Worm (Caenorhabditis elegans): ENCODE measurements around the gene vps-16.

The vps-16 gene

ce11 chrIII:6462610-6463009 lies 29.6 kb downstream of the vps-16 start, which contains the start of gene T26A5.8 (continued):
- TF ChIP-seq F49E8.2 (tag; optimal IDR thresholded peaks at IDR 0.05; ENCODE audit: borderline replicate concordance) (no peak), ces-1 (GFP tag; optimal IDR thresholded peaks at IDR 0.05) (no peak), ceh-20 (GFP tag; IDR thresholded peaks at IDR 0.05) (no peak), hif-1 (tag; optimal IDR thresholded peaks at IDR 0.05) (no peak)

- TF ChIP-seq set-16 (GFP tag; IDR thresholded peaks at IDR 0.05): no peak
- TF ChIP-seq zfp-3 (GFP tag; conservative IDR thresholded peaks at IDR 0.05): 0 out of 2 replicates have a peak, but pooled peaks have one; percentile 2
Measured at ce11 chrIII:6463679-6464078, 30.6 kb downstream of the vps-16 start, which contains the start of gene dlc-1. dlc-1 (minus strand) TSS chrIII:6463779.

- TF ChIP-seq tra-1 (GFP tag; IDR thresholded peaks at IDR 0.05) (peak; percentile 95), snpc-4 (tag; optimal IDR thresholded peaks at IDR 0.05) (no peak), F37D6.2 (tag; optimal IDR thresholded peaks at IDR 0.05) (peak; percentile 47), nhr-10 (tag; optimal IDR thresholded peaks at IDR 0.05) (peak; percentile 63), dmd-6 (GFP tag; IDR thresholded peaks at IDR 0.05) (peak; percentile 95), skn-1 (tag; optimal IDR thresholded peaks at IDR 0.05) (no peak), mep-1 (tag; optimal IDR thresholded peaks at IDR 0.05) (peak; percentile 91), nhr-11 (tag; optimal IDR thresholded peaks at IDR 0.05) (peak; percentile 60), dve-1 (tag; optimal IDR thresholded peaks at IDR 0.05; ENCODE audit: insufficient read depth) (peak; percentile 96), nhr-25 (tag; optimal IDR thresholded peaks at IDR 0.05; ENCODE audit: borderline replicate concordance, insufficient read depth) (peak; percentile 51), duxl-1 (tag; optimal IDR thresholded peaks at IDR 0.05; ENCODE audit: poor library complexity) (peak; percentile 60), rbr-2 (tag; optimal IDR thresholded peaks at IDR 0.05) (peak; percentile 93), ztf-11 (tag; optimal IDR thresholded peaks at IDR 0.05) (no peak), zfp-2 (tag; optimal IDR thresholded peaks at IDR 0.05) (peak; percentile 29), D1046.2 (GFP tag; IDR thresholded peaks at IDR 0.05) (peak; percentile 89), php-3 (GFP tag; IDR thresholded peaks at IDR 0.05) (peak; percentile 88), vab-7 (GFP tag; IDR thresholded peaks at IDR 0.05) (peak; percentile 68), lin-38 (GFP tag; IDR thresholded peaks at IDR 0.05) (peak; percentile 84), nhr-48 (tag; optimal IDR thresholded peaks at IDR 0.05) (peak; percentile 89), snpc-1.2 (GFP tag; IDR thresholded peaks at IDR 0.05) (peak; percentile 77), mxl-3 (GFP tag; optimal IDR thresholded peaks at IDR 0.05) (peak; percentile 83), mdt-29 (GFP tag; IDR thresholded peaks at IDR 0.05) (peak; percentile 85), Y48G9A.11 (GFP tag; IDR thresholded peaks at IDR 0.05) (peak; percentile 40; the same call in 1 of the 2 replicates), nhr-41 (GFP tag; IDR thresholded peaks at IDR 0.05) (0 out of 2 replicates have a peak, but pooled peaks have one; percentile 22), sdz-12 (GFP tag; optimal IDR thresholded peaks at IDR 0.05) (peak; percentile 25), F44E2.7 (GFP tag; IDR thresholded peaks at IDR 0.05) (peak; percentile 83; the same call in 1 of the 2 replicates), F10B5.3 (tag; optimal IDR thresholded peaks at IDR 0.05) (peak; percentile 73), hif-1 (tag; optimal IDR thresholded peaks at IDR 0.05) (peak in 1 of 2 experiments; percentile 85), ztf-7 (tag; optimal IDR thresholded peaks at IDR 0.05) (no peak), nhr-111 (GFP tag; optimal IDR thresholded peaks at IDR 0.05) (no peak), mes-2 (tag; optimal IDR thresholded peaks at IDR 0.05; ENCODE audit: poor library complexity, severe bottlenecking) (peak; percentile 71), dpl-1 (GFP tag; optimal IDR thresholded peaks at IDR 0.05) (peak; percentile 75), aha-1 (tag) (peak; percentile 95), ZK337.2 (GFP tag; IDR thresholded peaks at IDR 0.05) (no peak), ctbp-1 (GFP tag; IDR thresholded peaks at IDR 0.05) (peak; percentile 89), spr-1 (tag; optimal IDR thresholded peaks at IDR 0.05) (peak; percentile 77), ama-1 (optimal IDR thresholded peaks at IDR 0.05) (peak; percentile 89), lin-15B (tag; optimal IDR thresholded peaks at IDR 0.05) (no peak), unc-130 (GFP tag; optimal IDR thresholded peaks at IDR 0.05) (peak; percentile 7), spr-3 (GFP tag; optimal IDR thresholded peaks at IDR 0.05) (peak; percentile 71), gei-8 (GFP tag; optimal IDR thresholded peaks at IDR 0.05) (peak; percentile 86), ces-1 (GFP tag; optimal IDR thresholded peaks at IDR 0.05) (no peak)
Measured at ce11 chrIII:6464113-6464571, 31.1 kb downstream of the vps-16 start.
